Worm (Caenorhabditis elegans): ENCODE data around the gene F52B11.2.

Gene F52B11.2

DNA sequence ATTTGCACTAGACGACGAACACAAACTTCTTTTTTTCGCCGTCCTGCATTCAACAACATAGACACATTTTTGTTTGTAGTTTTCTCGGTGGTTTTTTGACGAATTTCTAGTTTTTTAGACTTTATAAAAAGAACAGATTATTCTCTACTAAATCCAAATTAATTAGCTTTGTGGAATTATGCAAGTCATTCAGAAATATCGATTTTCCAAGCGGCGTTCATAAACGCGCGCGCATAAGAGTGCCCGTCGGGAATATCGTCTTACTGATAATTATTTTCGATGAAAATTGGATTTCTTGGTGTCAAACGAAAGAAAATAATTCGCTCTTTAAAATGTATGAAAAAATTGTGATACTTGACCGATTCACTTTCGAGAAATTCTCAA lies 48.8 kb upstream of the F52B11.2 start:
- TF ChIP-seq nhr-21 (tag; optimal IDR thresholded peaks at IDR 0.05) (no peak), crh-2 (tag; optimal IDR thresholded peaks at IDR 0.05) (no peak), F13H6.1 (tag; optimal IDR thresholded peaks at IDR 0.05) (no peak), Y55F3AM.14 (GFP tag; optimal IDR thresholded peaks at IDR 0.05) (no peak), elt-1 (tag; optimal IDR thresholded peaks at IDR 0.05) (no peak), sma-3 (GFP tag; optimal IDR thresholded peaks at IDR 0.05) (no peak), zag-1 (tag; optimal IDR thresholded peaks at IDR 0.05) (no peak), lin-39 (tag; optimal IDR thresholded peaks at IDR 0.05) (no peak), nhr-237 (tag; optimal IDR thresholded peaks at IDR 0.05) (no peak), ztf-11 (tag; optimal IDR thresholded peaks at IDR 0.05) (no peak), unc-39 (tag; optimal IDR thresholded peaks at IDR 0.05) (no peak), C34F6.9 (tag; optimal IDR thresholded peaks at IDR 0.05) (no peak), lin-11 (tag; optimal IDR thresholded peaks at IDR 0.05) (no peak), mab-5 (tag; optimal IDR thresholded peaks at IDR 0.05) (no peak), lsy-2 (tag; optimal IDR thresholded peaks at IDR 0.05) (no peak), R02D3.7 (tag; optimal IDR thresholded peaks at IDR 0.05) (no peak), sem-4 (tag; optimal IDR thresholded peaks at IDR 0.05) (no peak), unc-62 (GFP tag; optimal IDR thresholded peaks at IDR 0.05) (no peak), ceh-16 (tag; optimal IDR thresholded peaks at IDR 0.05) (no peak)

DNA sequence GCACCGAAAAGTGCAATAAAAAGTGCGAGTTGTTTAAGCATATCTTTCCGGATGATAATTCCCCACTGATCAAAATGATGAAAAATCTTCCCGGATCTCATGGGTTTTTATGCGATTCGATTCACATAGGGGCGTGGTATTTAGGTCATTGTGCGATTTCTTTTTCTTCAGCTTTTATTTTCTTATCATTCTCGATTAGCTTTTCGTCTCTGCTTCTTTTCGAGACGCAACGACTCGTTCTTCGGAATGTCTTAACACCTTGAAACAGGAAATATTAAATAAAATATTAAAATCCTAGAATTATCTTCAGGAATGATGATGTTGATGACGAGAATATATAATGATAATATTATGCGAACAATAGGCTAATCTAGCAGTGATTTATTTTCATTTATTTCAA lies 39.7 kb upstream of the F52B11.2 start, which contains the start of gene Y37A1B.7:
TSS of gene Y37A1B.7 (minus strand) at position 101 of the 400 bp plus-strand sequence.
- TF ChIP-seq mbf-1 (tag; optimal IDR thresholded peaks at IDR 0.05) (no peak), ceh-82 (tag; optimal IDR thresholded peaks at IDR 0.05) (no peak), nhr-10 (tag; optimal IDR thresholded peaks at IDR 0.05) (no peak), nhr-23 (tag; optimal IDR thresholded peaks at IDR 0.05) (no peak), R02D3.7 (tag; optimal IDR thresholded peaks at IDR 0.05) (no peak), zag-1 (tag; optimal IDR thresholded peaks at IDR 0.05) (no peak), alr-1 (tag; optimal IDR thresholded peaks at IDR 0.05) (no peak), ztf-4 (tag; optimal IDR thresholded peaks at IDR 0.05) (no peak), gmeb-1 (tag; optimal IDR thresholded peaks at IDR 0.05) (no peak), unc-62 (GFP tag; optimal IDR thresholded peaks at IDR 0.05) (no peak)

DNA sequence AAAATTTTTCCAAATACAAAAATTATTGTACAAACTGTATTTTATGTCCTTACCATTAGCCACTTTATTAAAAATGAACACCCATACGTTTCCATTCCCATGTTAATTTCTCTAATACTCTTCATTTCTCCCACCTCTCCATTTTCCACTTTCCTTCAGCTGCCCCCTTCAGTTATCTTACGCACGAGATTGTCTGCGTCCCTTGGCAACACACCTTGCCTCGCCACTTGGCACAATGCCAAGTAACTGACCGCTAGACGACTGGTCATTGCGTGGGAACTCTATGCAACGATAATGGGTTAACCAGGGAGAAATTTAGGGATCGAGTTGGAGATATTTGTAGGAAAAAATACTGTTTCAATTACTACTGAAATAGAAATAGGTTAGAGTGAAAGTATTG lies 36.6 kb upstream of the F52B11.2 start:
- TF ChIP-seq nhr-25 (tag; optimal IDR thresholded peaks at IDR 0.05) (no peak), nhr-129 (tag; optimal IDR thresholded peaks at IDR 0.05) (peak; percentile 32), nhr-21 (tag; optimal IDR thresholded peaks at IDR 0.05) (no peak)

DNA sequence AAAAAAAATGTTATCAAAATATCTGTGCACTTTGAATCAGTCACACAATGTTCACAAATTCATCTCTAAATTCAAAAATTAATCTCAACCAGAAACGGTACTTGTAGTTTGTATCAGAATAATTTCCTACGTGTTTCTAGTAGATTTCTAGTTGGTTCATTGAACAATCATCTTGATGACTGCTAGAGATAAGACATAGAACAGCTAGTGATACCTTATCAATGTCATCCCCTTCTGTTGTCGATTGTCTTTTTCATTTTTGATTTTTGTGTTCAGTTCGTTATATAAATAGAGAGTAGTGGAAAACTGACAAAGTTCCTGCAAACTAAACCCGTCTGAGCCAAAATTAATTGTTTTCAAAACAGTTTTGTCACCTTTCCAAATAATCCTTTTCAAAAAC lies 32.9 kb upstream of the F52B11.2 start:
- peak; percentile 30 for TF ChIP-seq crh-2 (tag; optimal IDR thresholded peaks at IDR 0.05)
- peak; percentile 31 for TF ChIP-seq nhr-129 (tag; optimal IDR thresholded peaks at IDR 0.05)
- TF ChIP-seq skn-1 (tag; optimal IDR thresholded peaks at IDR 0.05), result peak; percentile 88
- TF ChIP-seq fos-1 (tag; optimal IDR thresholded peaks at IDR 0.05), result peak; percentile 76
- no peak for TF ChIP-seq nhr-10 (tag; optimal IDR thresholded peaks at IDR 0.05)

DNA sequence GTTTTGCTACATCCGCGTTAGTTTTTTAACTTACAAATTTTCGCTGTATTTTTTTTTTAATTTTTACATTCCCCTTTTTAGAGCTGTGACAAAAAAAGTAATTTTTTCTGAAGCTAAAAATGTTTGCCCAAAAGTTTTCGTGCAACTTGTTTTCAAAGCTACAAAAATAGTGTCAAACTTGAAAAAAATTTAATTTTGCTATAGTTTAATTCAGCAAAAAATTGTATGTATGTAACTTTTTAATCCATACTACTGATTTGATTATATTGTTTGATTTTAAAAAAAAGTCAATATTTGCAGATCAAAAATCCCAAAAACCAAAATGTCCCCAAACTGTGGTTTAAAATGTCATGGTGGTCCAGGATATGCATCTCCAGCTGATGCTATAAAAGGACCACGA lies 32.5 kb upstream of the F52B11.2 start, which contains the start of gene semo-1:
TSS of gene semo-1 (plus strand) at position 301 of the 400 bp plus-strand sequence.
- TF ChIP-seq ceh-82 (tag; optimal IDR thresholded peaks at IDR 0.05), result no peak
- no peak for TF ChIP-seq snpc-4 (tag; optimal IDR thresholded peaks at IDR 0.05)
- TF ChIP-seq ztf-11 (tag; optimal IDR thresholded peaks at IDR 0.05), result no peak

DNA sequence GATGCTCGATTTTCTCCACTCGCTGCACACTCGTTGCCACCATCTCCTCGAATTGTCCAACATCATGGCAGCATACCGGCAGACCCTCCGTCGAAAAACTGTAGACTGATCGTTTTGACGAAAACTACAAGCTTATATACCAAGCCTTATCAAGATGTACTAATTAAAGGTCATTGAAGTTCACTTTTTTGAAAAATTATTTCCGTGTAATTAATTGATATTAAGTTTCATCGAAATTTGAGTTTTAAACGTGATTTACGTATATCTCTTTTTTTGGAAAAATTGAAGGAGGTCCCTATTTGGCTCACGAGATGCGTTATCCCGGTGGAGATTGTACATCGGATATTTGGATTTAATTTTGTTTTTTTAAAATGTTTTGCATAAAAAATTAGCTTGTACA lies 22.8 kb upstream of the F52B11.2 start, which contains the start of gene Y37A1B.4:
TSS of gene Y37A1B.4 (minus strand) at position 101 of the 400 bp plus-strand sequence.
- TF ChIP-seq mab-5 (tag; optimal IDR thresholded peaks at IDR 0.05) (no peak), snpc-4 (tag; optimal IDR thresholded peaks at IDR 0.05) (no peak), nhr-237 (tag; optimal IDR thresholded peaks at IDR 0.05) (no peak)

DNA sequence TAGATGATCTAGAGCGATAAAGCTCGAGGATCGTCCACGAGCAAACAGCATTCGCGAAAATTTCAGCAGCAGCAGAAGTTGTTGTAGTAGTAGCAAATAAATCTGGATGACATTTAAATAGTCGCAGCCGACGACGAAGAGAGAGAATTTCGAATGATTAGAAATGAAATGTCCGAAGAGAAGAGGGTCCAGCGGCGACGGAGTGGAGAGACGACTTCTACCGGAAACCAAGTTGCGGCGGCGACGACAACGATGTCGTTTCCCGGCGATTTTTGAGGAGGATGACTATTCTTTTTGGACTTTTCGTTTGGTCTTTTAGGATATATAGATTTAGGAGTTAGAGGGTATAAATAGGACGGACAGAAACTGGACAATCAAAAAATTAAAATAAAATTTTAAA lies 17.0 kb upstream of the F52B11.2 start:
- TF ChIP-seq crh-2 (tag; optimal IDR thresholded peaks at IDR 0.05) (no peak), gmeb-1 (tag; optimal IDR thresholded peaks at IDR 0.05) (no peak), unc-39 (tag; optimal IDR thresholded peaks at IDR 0.05) (no peak), ama-1 (optimal IDR thresholded peaks at IDR 0.05) (no peak), nhr-25 (tag; optimal IDR thresholded peaks at IDR 0.05) (no peak), nhr-129 (tag; optimal IDR thresholded peaks at IDR 0.05) (no peak), blmp-1 (tag; optimal IDR thresholded peaks at IDR 0.05; ENCODE audit: insufficient read depth) (no peak), snpc-4 (tag; optimal IDR thresholded peaks at IDR 0.05) (no peak), ZK546.5 (tag; optimal IDR thresholded peaks at IDR 0.05) (no peak), unc-55 (GFP tag; optimal IDR thresholded peaks at IDR 0.05) (no peak), nhr-6 (tag; optimal IDR thresholded peaks at IDR 0.05) (no peak), nhr-237 (tag; optimal IDR thresholded peaks at IDR 0.05) (no peak), C34F6.9 (tag; optimal IDR thresholded peaks at IDR 0.05) (no peak), ceh-16 (tag; optimal IDR thresholded peaks at IDR 0.05) (no peak), F13H6.1 (tag; optimal IDR thresholded peaks at IDR 0.05) (no peak), mdl-1 (tag; optimal IDR thresholded peaks at IDR 0.05) (no peak), unc-62 (GFP tag; optimal IDR thresholded peaks at IDR 0.05) (no peak), sma-9 (GFP tag; optimal IDR thresholded peaks at IDR 0.05) (no peak), sma-9 (tag; optimal IDR thresholded peaks at IDR 0.05) (no peak), nhr-77 (tag; optimal IDR thresholded peaks at IDR 0.05) (no peak)
